Fruit fly (Drosophila melanogaster) whole organism, embryonic: Measurements from ENCODE around the gene FoxL1.

ENCODE experiments used
- Awh ChIP-seq: fragments of 200-800 bp; sonication (Bioruptor generic); IDR thresholded peaks from 2 replicates; pipeline ENCODE4, ENCODE4 v1.3.6; 2022; ENCODE audit warnings: missing biosample characterization, missing genetic modification characterization
- BEAF-32 ChIP-seq: fragments of 200-800 bp; sonication (Bioruptor generic); optimal IDR thresholded peaks from 3 replicates; lab custom pipeline; 2017; ENCODE audit warnings: missing biosample characterization, missing genetic modification characterization, mild to moderate bottlenecking, moderate library complexity, missing genetic modification reagents
- Bgb ChIP-seq: fragments of 200-800 bp; sonication (Bioruptor generic); IDR thresholded peaks from 2 replicates; pipeline ENCODE4 v1.3.6; 2022; ENCODE audit warnings: missing biosample characterization, missing genetic modification characterization; ENCODE audit not compliant: partially characterized antibody
- CG10543 ChIP-seq: fragments of 200-800 bp; sonication (Bioruptor generic); optimal IDR thresholded peaks from 3 replicates; lab custom pipeline; 2017; ENCODE audit warnings: missing biosample characterization, mild to moderate bottlenecking, missing genetic modification characterization, moderate library complexity
- CG12744 ChIP-seq: fragments of 200-800 bp; sonication (Bioruptor generic); optimal IDR thresholded peaks from 2 replicates; lab custom pipeline; 2016; ENCODE audit warnings: missing biosample characterization, missing genetic modification characterization
- CG13287 ChIP-seq: fragments of 200-800 bp; sonication (Bioruptor generic); IDR thresholded peaks from 2 replicates; pipeline ENCODE4 v1.3.6; 2022; ENCODE audit warnings: missing biosample characterization, missing genetic modification characterization; ENCODE audit not compliant: partially characterized antibody
- CG13624 ChIP-seq: fragments of 200-800 bp; sonication (Bioruptor generic); optimal IDR thresholded peaks from 2 replicates; lab custom pipeline; 2016; ENCODE audit warnings: missing biosample characterization, missing genetic modification characterization
- CG14014 ChIP-seq: fragments of 200-800 bp; sonication (Bioruptor generic); IDR thresholded peaks from 2 replicates; pipeline ENCODE4 v1.3.6; 2022; ENCODE audit warnings: missing biosample characterization, missing genetic modification characterization
- CG17328 ChIP-seq: fragments of 200-800 bp; sonication (Bioruptor generic); IDR thresholded peaks from 2 replicates; pipeline ENCODE4 v1.3.6; 2022; ENCODE audit warnings: missing biosample characterization, missing genetic modification characterization
- CG17912 ChIP-seq: fragments of 200-800 bp; sonication (Bioruptor generic); optimal IDR thresholded peaks from 2 replicates; lab custom pipeline; 2018; ENCODE audit warnings: missing biosample characterization, mild to moderate bottlenecking, missing genetic modification characterization
- CG18619 ChIP-seq: fragments of 200-800 bp; sonication (Bioruptor generic); optimal IDR thresholded peaks from 3 replicates; lab custom pipeline; 2017; ENCODE audit warnings: missing biosample characterization, mild to moderate bottlenecking, missing genetic modification characterization
- CG32772 ChIP-seq: fragments of 200-800 bp; sonication (Bioruptor generic); IDR thresholded peaks from 2 replicates; pipeline ENCODE4 v1.3.6; 2022; ENCODE audit warnings: missing biosample characterization, missing genetic modification characterization
- CG3407 ChIP-seq: fragments of 200-800 bp; sonication (Bioruptor generic); optimal IDR thresholded peaks from 2 replicates; lab custom pipeline; 2018; ENCODE audit warnings: missing biosample characterization, mild to moderate bottlenecking, missing genetic modification characterization
- CG4360 ChIP-seq: fragments of 200-800 bp; sonication (Bioruptor generic); IDR thresholded peaks from 2 replicates; pipeline ENCODE4 v1.3.6; 2022; ENCODE audit warnings: missing biosample characterization, missing genetic modification characterization
- CG4424 ChIP-seq: fragments of 200-800 bp; sonication (Bioruptor generic); optimal IDR thresholded peaks from 3 replicates; lab custom pipeline; 2016; ENCODE audit warnings: missing biosample characterization, missing genetic modification characterization
- CG4730 ChIP-seq: fragments of 200-800 bp; sonication (Bioruptor generic); IDR thresholded peaks from 2 replicates; pipeline ENCODE4 v1.3.6; 2022; ENCODE audit warnings: missing biosample characterization, missing genetic modification characterization
- CG6689 ChIP-seq: fragments of 200-800 bp; sonication (Bioruptor generic); IDR thresholded peaks from 2 replicates; pipeline ENCODE4 v1.3.6; 2022; ENCODE audit warnings: missing biosample characterization, missing genetic modification characterization
- CG6765 ChIP-seq: fragments of 200-800 bp; sonication (Bioruptor generic); optimal IDR thresholded peaks from 3 replicates; lab custom pipeline; 2017; ENCODE audit warnings: missing biosample characterization, mild to moderate bottlenecking, missing genetic modification characterization
- CG8478 ChIP-seq: fragments of >200 bp; optimal IDR thresholded peaks from 2 replicates; lab custom pipeline; 2018
- CG9609 ChIP-seq: fragments of 200-800 bp; sonication (Bioruptor generic); optimal IDR thresholded peaks from 3 replicates; lab custom pipeline; 2016; ENCODE audit warnings: missing biosample characterization, missing genetic modification characterization
- D19A ChIP-seq: fragments of 200-800 bp; optimal IDR thresholded peaks from 3 replicates; lab custom pipeline; 2019; ENCODE audit warnings: missing biosample characterization, mild to moderate bottlenecking, missing genetic modification characterization, moderate library complexity
- Drgx ChIP-seq: fragments of 200-800 bp; sonication (Bioruptor generic); IDR thresholded peaks from 2 replicates; pipeline ENCODE4 v1.3.6; 2022; ENCODE audit warnings: missing biosample characterization, missing genetic modification characterization
- Fer3 ChIP-seq: fragments of 200-800 bp; sonication (Bioruptor generic); optimal IDR thresholded peaks from 2 replicates; lab custom pipeline; 2018; ENCODE audit warnings: missing biosample characterization, mild to moderate bottlenecking, missing genetic modification characterization, moderate library complexity
- HHEX ChIP-seq: fragments of 200-800 bp; sonication (Bioruptor generic); optimal IDR thresholded peaks from 3 replicates; lab custom pipeline; 2017; ENCODE audit warnings: missing biosample characterization, mild to moderate bottlenecking, missing genetic modification characterization, missing genetic modification reagents
- Hr78 ChIP-seq, 2 experiments: fragments of 200-800 bp in 1 of 2; fragments of >200 bp in 1 of 2; sonication (Bioruptor generic) in 1 of 2; optimal IDR thresholded peaks; 2 replicates each; lab custom pipeline; 2017 to 2019; ENCODE audit warnings: missing biosample characterization in 2 of 2, missing genetic modification characterization in 2 of 2, mild to moderate bottlenecking in 1 of 2, moderate library complexity in 1 of 2
- Mad ChIP-seq: fragments of 200-800 bp; sonication (Bioruptor generic); optimal IDR thresholded peaks from 2 replicates; lab custom pipeline; 2016; ENCODE audit warnings: missing biosample characterization, missing genetic modification characterization
- Max ChIP-seq: fragments of 200-800 bp; sonication (Bioruptor generic); optimal IDR thresholded peaks from 2 replicates; lab custom pipeline; 2016; ENCODE audit warnings: missing biosample characterization, mild to moderate bottlenecking, missing genetic modification characterization
- Med ChIP-seq: fragments of 200-800 bp; sonication (Bioruptor generic); peaks from one replicate; lab custom pipeline; 2016; ENCODE audit warnings: missing biosample characterization, missing genetic modification characterization, mild to moderate bottlenecking, inconsistent platforms, moderate library complexity
- Usf ChIP-seq: fragments of 200-800 bp; sonication (Bioruptor generic); optimal IDR thresholded peaks from 2 replicates; lab custom pipeline; 2017; ENCODE audit warnings: missing genotype, missing biosample characterization, missing genetic modification characterization
- ac ChIP-seq: fragments of 200-800 bp; sonication (Bioruptor generic); optimal IDR thresholded peaks from 3 replicates; lab custom pipeline; 2017; ENCODE audit warnings: missing biosample characterization, mild to moderate bottlenecking, missing genetic modification characterization
- br ChIP-seq: fragments of >200 bp; optimal IDR thresholded peaks from 2 replicates; lab custom pipeline; 2017
- caup ChIP-seq: fragments of 200-800 bp; sonication (Bioruptor generic); optimal IDR thresholded peaks from 3 replicates; lab custom pipeline; 2017; ENCODE audit warnings: missing biosample characterization, mild to moderate bottlenecking, missing genetic modification characterization, moderate library complexity; ENCODE audit not compliant: severe bottlenecking
- corto ChIP-seq: fragments of 200-800 bp; sonication (Bioruptor generic); optimal IDR thresholded peaks from 2 replicates; lab custom pipeline; 2016; ENCODE audit warnings: missing biosample characterization, mild to moderate bottlenecking, missing genetic modification characterization, moderate library complexity
- dan ChIP-seq: fragments of 200-800 bp; sonication (Bioruptor generic); IDR thresholded peaks from 2 replicates; pipeline ENCODE4 v1.3.6; 2022; ENCODE audit warnings: missing biosample characterization, missing genetic modification characterization
- dpn ChIP-seq, 2 experiments: fragments of 200-800 bp; sonication (Bioruptor generic); optimal IDR thresholded peaks; 3 replicates each; lab custom pipeline; 2016; ENCODE audit warnings: missing biosample characterization in 2 of 2, missing genetic modification characterization in 2 of 2
- fd102C ChIP-seq: fragments of 200-800 bp; sonication (Bioruptor generic); optimal IDR thresholded peaks from 2 replicates; lab custom pipeline; 2018; ENCODE audit warnings: missing biosample characterization, mild to moderate bottlenecking, missing genetic modification characterization, moderate library complexity
- ftz-f1 ChIP-seq: fragments of 200-800 bp; sonication (Bioruptor generic); optimal IDR thresholded peaks from 2 replicates; lab custom pipeline; 2016; ENCODE audit warnings: missing biosample characterization, missing genetic modification characterization
- ham ChIP-seq: fragments of 200-800 bp; sonication (Bioruptor generic); IDR thresholded peaks from 2 replicates; pipeline ENCODE4 v1.3.6; 2022; ENCODE audit warnings: missing biosample characterization, missing genetic modification characterization
- hbn ChIP-seq: fragments of 200-800 bp; sonication (Bioruptor generic); IDR thresholded peaks from 2 replicates; pipeline ENCODE4 v1.3.6; 2022; ENCODE audit warnings: missing biosample characterization, missing genetic modification characterization; ENCODE audit not compliant: partially characterized antibody
- jumu ChIP-seq: fragments of 200-800 bp; sonication (Bioruptor generic); optimal IDR thresholded peaks from 3 replicates; lab custom pipeline; 2016; ENCODE audit warnings: missing biosample characterization, missing genetic modification characterization
- lab ChIP-seq: fragments of 200-800 bp; sonication (Bioruptor generic); optimal IDR thresholded peaks from 3 replicates; lab custom pipeline; 2017; ENCODE audit warnings: missing biosample characterization, missing genetic modification characterization, mild to moderate bottlenecking, moderate library complexity, missing genetic modification reagents
- nerfin-2 ChIP-seq: fragments of 200-800 bp; sonication (Bioruptor generic); IDR thresholded peaks from 2 replicates; pipeline ENCODE4 v1.3.6; 2022; ENCODE audit warnings: missing biosample characterization, missing genetic modification characterization; ENCODE audit not compliant: partially characterized antibody
- ro ChIP-seq: fragments of 200-800 bp; sonication (Bioruptor generic); IDR thresholded peaks from 2 replicates; pipeline ENCODE4 v1.3.6; 2022; ENCODE audit warnings: missing biosample characterization, missing genetic modification characterization
- row ChIP-seq: fragments of 200-800 bp; sonication (Bioruptor generic); IDR thresholded peaks from 3 replicates; pipeline ENCODE4 v1.3.6; 2022; ENCODE audit warnings: missing biosample characterization, missing genetic modification characterization
- schlank ChIP-seq: fragments of 200-800 bp; sonication (Bioruptor generic); optimal IDR thresholded peaks from 2 replicates; lab custom pipeline; 2018; ENCODE audit warnings: missing biosample characterization, mild to moderate bottlenecking, missing genetic modification characterization
- shn ChIP-seq: fragments of 200-800 bp; sonication (Bioruptor generic); optimal IDR thresholded peaks from 3 replicates; lab custom pipeline; 2016; ENCODE audit warnings: missing biosample characterization, missing genetic modification characterization
- toy ChIP-seq: fragments of 200-800 bp; sonication (Bioruptor generic); IDR thresholded peaks from 2 replicates; pipeline ENCODE4 v1.3.6; 2022; ENCODE audit warnings: missing biosample characterization, missing genetic modification characterization
- ttk ChIP-seq: fragments of 200-800 bp; sonication (Bioruptor generic); IDR thresholded peaks from 2 replicates; pipeline ENCODE4 v2.1.2; 2022; ENCODE audit warnings: missing biosample characterization, missing genetic modification characterization
- usp ChIP-seq: fragments of >200 bp; optimal IDR thresholded peaks from 2 replicates; lab custom pipeline; 2017; ENCODE audit warnings: missing biosample characterization, missing genetic modification characterization
- zf30C ChIP-seq: fragments of 200-800 bp; sonication (Bioruptor generic); optimal IDR thresholded peaks from 3 replicates; lab custom pipeline; 2018; ENCODE audit warnings: missing biosample characterization, mild to moderate bottlenecking, missing genetic modification characterization

FoxL1 gene

DNA sequence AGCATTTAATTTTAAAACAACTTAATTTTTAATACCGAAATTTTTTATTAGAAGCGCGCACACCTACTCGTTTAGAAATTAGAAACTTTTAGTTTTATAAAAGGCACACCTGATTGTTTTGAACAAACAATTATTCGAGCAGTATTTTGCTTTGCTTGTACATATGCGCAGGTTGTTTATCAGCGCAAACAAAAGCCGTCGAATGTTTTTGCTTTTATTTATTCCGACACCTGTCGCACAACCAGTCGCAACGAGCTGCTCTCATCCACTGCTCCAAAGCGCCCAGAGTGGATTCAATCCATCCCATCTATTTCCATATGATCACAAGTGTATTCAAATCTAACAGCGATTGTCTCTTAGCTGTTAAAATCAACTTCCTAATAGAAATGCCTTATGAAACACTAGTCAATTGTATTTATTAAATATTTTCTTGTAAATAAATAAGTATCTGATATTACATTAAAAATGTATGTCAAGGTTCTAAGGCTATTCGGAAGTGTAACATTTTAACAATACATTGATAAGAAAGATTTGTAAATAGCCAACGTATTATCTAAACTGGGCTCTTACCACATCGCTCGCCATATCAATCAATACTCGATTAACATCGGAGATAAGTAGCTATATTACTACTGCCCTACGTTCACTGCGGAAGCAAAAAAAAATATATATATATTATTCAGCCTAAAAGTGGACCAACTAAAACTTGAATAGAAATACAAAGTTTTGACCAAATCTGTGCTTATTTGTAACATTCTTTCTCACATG, 7.2 kb downstream of the FoxL1 start, which contains the start of gene CG11594 (continued):
- TF ChIP-seq lab (peak; percentile 76), CG12744 (no peak), jumu (GFP tag; lab: Kevin White, UChicago) (no peak), Med (GFP tag; lab: Kevin White, UChicago) (no peak), toy (GFP tag; lab: Robert Waterston, UW) (no peak), Usf (GFP tag; lab: Kevin White, UChicago) (no peak), fd102C (GFP tag; lab: Kevin White, UChicago) (no peak), CG32772 (no peak), ro (no peak), ham (GFP tag; lab: Robert Waterston, UW) (no peak), CG4730 (GFP tag; lab: Robert Waterston, UW) (no peak), Mad (no peak), CG9609 (GFP tag; lab: Kevin White, UChicago) (no peak), corto (GFP tag; lab: Kevin White, UChicago) (no peak), dpn (GFP tag; optimal IDR thresholded peaks at IDR 0.05; lab: Kevin White, UChicago) (peak in 1 of 2 experiments; percentile 51), ttk (GFP tag; lab: Robert Waterston, UW) (no peak), ftz-f1 (GFP tag; lab: Kevin White, UChicago) (no peak), Hr78 (GFP tag; optimal IDR thresholded peaks at IDR 0.05; lab: Kevin White, UChicago) (no peak), CG17328 (GFP tag; lab: Robert Waterston, UW) (no peak), hbn (GFP tag; lab: Robert Waterston, UW) (no peak), CG14014 (GFP tag; lab: Robert Waterston, UW) (peak; percentile 67; the same call in 1 of the 2 replicates), ac (GFP tag; lab: Kevin White, UChicago) (no peak), nerfin-2 (no peak), CG17912 (peak; percentile 30), CG6765 (GFP tag; lab: Kevin White, UChicago) (peak; percentile 39), caup (GFP tag; lab: Kevin White, UChicago) (peak; percentile 75), CG4360 (GFP tag; lab: Robert Waterston, UW) (no peak), dan (GFP tag; lab: Robert Waterston, UW) (no peak), Drgx (GFP tag; lab: Robert Waterston, UW) (no peak), CG4424 (GFP tag; lab: Kevin White, UChicago) (no peak), zf30C (GFP tag; lab: Kevin White, UChicago) (no peak), br (lab: Kevin White, UChicago) (no peak), CG6689 (no peak), Bgb (GFP tag; lab: Robert Waterston, UW) (no peak), CG13624 (GFP tag; lab: Kevin White, UChicago) (no peak), CG10543 (GFP tag; lab: Kevin White, UChicago) (peak; percentile 40), Fer3 (tag; lab: Kevin White, UChicago) (peak; percentile 27), CG3407 (GFP tag; lab: Kevin White, UChicago) (no peak), HHEX (GFP tag; lab: Kevin White, UChicago) (peak; percentile 56), row (GFP tag; lab: Robert Waterston, UW) (no peak; the same call in 2 of the 3 replicates), Awh (GFP tag; lab: Robert Waterston, UW) (peak; percentile 40; the same call in 1 of the 2 replicates), Max (GFP tag; lab: Kevin White, UChicago) (no peak), D19A (tag; lab: Kevin White, UChicago) (no peak), schlank (tag; lab: Kevin White, UChicago) (peak; percentile 44), shn (GFP tag; lab: Kevin White, UChicago) (no peak), BEAF-32 (GFP tag; lab: Kevin White, UChicago) (no peak), CG8478 (lab: Kevin White, UChicago) (no peak), CG18619 (GFP tag; lab: Kevin White, UChicago) (peak; percentile 37), usp (GFP tag; lab: Kevin White, UChicago) (no peak), CG13287 (no peak)
